Worm (Caenorhabditis elegans) whole organism, mixed stage, embryonic: Measurements from ENCODE around the gene str-103.

Experiments
- lin-13 ChIP-seq: fragments of 150-350 bp; optimal IDR thresholded peaks from 2 replicates; lab custom pipeline; 2014; ENCODE audit warnings: missing biosample characterization, missing genetic modification characterization
- pha-4 ChIP-seq: fragments of 150-350 bp; optimal IDR thresholded peaks from 2 replicates; lab custom pipeline; 2018; ENCODE audit warnings: missing biosample characterization, missing genetic modification reagents, missing genetic modification characterization
- ztf-11 ChIP-seq: fragments of 150-350 bp; optimal IDR thresholded peaks from 2 replicates; lab custom pipeline; 2014; ENCODE audit warnings: missing biosample characterization, missing genetic modification characterization

DNA sequence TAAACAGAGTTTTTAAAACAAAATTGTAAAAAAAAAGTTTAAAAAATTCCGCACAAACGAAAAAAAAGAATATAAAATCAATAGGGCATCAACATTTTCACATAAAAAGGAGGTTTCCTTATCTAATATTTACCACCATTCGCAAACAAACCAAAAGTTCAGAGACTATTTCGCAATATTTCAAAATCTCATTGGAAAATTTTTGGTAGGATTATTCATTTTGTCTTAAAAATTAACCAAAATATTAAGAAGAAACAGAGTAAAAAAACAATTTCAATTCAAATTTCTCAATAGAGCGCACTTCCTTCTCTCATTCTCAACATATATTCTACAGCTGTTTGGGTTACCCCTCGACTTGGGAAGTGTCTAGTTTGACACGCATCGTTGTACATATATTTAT lies 41.6 kb upstream of the str-103 start:
- TF ChIP-seq lin-13 (tag; lab: Kevin White, UChicago) (no peak), ztf-11 (tag; lab: Kevin White, UChicago) (no peak), pha-4 (tag; lab: Kevin White, UChicago) (no peak)
